Fruit fly (Drosophila melanogaster): Measurements from ENCODE around the gene CG14315.

CG14315 gene

DNA sequence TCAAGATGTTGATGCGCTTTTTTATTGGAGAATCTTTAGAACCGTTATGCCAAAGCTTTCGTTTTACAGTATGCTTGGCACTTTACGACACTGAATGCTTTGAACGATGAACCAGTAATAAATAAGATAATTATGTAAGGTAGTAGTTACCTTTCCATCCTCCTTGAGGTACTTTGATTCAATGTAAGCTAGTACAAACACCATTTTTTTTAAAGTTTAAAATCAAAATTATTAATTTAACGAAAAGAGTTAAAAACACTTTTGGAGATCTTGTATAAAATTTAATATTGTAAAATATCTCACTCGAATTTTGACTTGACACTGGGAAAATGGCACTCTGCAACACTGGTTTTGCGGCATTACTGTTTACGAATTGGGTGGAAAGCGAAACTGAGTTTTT lies 26.9 kb downstream of the CG14315 start, which contains the start of the genes Arp5 and CG7208 (continued):
- TF ChIP-seq lab (GFP tag; optimal IDR thresholded peaks at IDR 0.05) (no peak), CG32532 (GFP tag; IDR thresholded peaks at IDR 0.05) (peak; percentile 63), Dek (tag; optimal IDR thresholded peaks at IDR 0.05) (peak; percentile 70), Mad (GFP tag; optimal IDR thresholded peaks at IDR 0.05) (peak; percentile 53), HLHmδ (GFP tag; optimal IDR thresholded peaks at IDR 0.05) (no peak), Mrtf (GFP tag; IDR thresholded peaks at IDR 0.05) (no peak), CG16863 (GFP tag; optimal IDR thresholded peaks at IDR 0.05) (peak; percentile 30), Xrp1 (GFP tag; IDR thresholded peaks at IDR 0.05) (peak; percentile 67), Dll (GFP tag; IDR thresholded peaks at IDR 0.05; ENCODE audit: partially characterized antibody) (peak; percentile 46; the same call in 1 of the 4 replicates), fd64A (GFP tag; optimal IDR thresholded peaks at IDR 0.05) (no peak), lola (GFP tag; optimal IDR thresholded peaks at IDR 0.05) (peak in 1 of 3 experiments; percentile 51), Dip3 (GFP tag; optimal IDR thresholded peaks at IDR 0.05) (peak; percentile 70), Trl (optimal IDR thresholded peaks at IDR 0.05) (no peak), Trl (GFP tag; optimal IDR thresholded peaks at IDR 0.05) (peak; percentile 46), Hand (GFP tag; optimal IDR thresholded peaks at IDR 0.05) (no peak), CG6254 (GFP tag; optimal IDR thresholded peaks at IDR 0.05) (peak; percentile 16), CG2875 (GFP tag; optimal IDR thresholded peaks at IDR 0.05) (no peak), pfk (GFP tag; optimal IDR thresholded peaks at IDR 0.05) (no peak), CG8478 (optimal IDR thresholded peaks at IDR 0.05) (no peak), CG10979 (tag; optimal IDR thresholded peaks at IDR 0.05) (peak; percentile 53), CG9727 (GFP tag; optimal IDR thresholded peaks at IDR 0.05) (peak; percentile 64), Max (GFP tag; optimal IDR thresholded peaks at IDR 0.05) (peak; percentile 78), CG4328 (GFP tag; optimal IDR thresholded peaks at IDR 0.05) (peak; percentile 49), sens (GFP tag) (peak; percentile 95), CG6175 (GFP tag; IDR thresholded peaks at IDR 0.05) (no peak), jing (GFP tag; optimal IDR thresholded peaks at IDR 0.05) (no peak), trem (tag; optimal IDR thresholded peaks at IDR 0.05) (peak; percentile 58), CG11504 (tag; optimal IDR thresholded peaks at IDR 0.05) (no peak), MBD-R2 (GFP tag; IDR thresholded peaks at IDR 0.05) (peak; percentile 83), maf-S (GFP tag; optimal IDR thresholded peaks at IDR 0.05) (peak; percentile 53), lbe (GFP tag; optimal IDR thresholded peaks at IDR 0.05) (peak; percentile 56), Tbp (GFP tag; optimal IDR thresholded peaks at IDR 0.05) (no peak), dati (GFP tag; IDR thresholded peaks at IDR 0.05) (no peak), danr (GFP tag; IDR thresholded peaks at IDR 0.05) (0 out of 2 replicates have a peak, but pooled peaks have one; percentile 10), CG2129 (GFP tag; IDR thresholded peaks at IDR 0.05; ENCODE audit: partially characterized antibody) (no peak), sr (GFP tag; IDR thresholded peaks at IDR 0.05) (no peak), exex (tag; optimal IDR thresholded peaks at IDR 0.05) (no peak), CG12769 (tag; optimal IDR thresholded peaks at IDR 0.05) (no peak), Hey (tag; optimal IDR thresholded peaks at IDR 0.05) (no peak), CG32772 (GFP tag; IDR thresholded peaks at IDR 0.05) (no peak), CG12744 (GFP tag; optimal IDR thresholded peaks at IDR 0.05) (peak; percentile 44), chinmo (GFP tag; IDR thresholded peaks at IDR 0.05; ENCODE audit: partially characterized antibody) (no peak), Bteb2 (GFP tag; optimal IDR thresholded peaks at IDR 0.05) (peak; percentile 72), B-H2 (GFP tag; optimal IDR thresholded peaks at IDR 0.05) (peak; percentile 71), Blimp-1 (GFP tag; optimal IDR thresholded peaks at IDR 0.05) (peak; percentile 77), Oli (tag; optimal IDR thresholded peaks at IDR 0.05) (no peak), scrt (GFP tag; optimal IDR thresholded peaks at IDR 0.05) (peak; percentile 55), chif (GFP tag; optimal IDR thresholded peaks at IDR 0.05) (peak; percentile 40 to 61), nmo (GFP tag; optimal IDR thresholded peaks at IDR 0.05) (peak; percentile 83), TFAM (GFP tag; optimal IDR thresholded peaks at IDR 0.05) (no peak), CG3838 (GFP tag; optimal IDR thresholded peaks at IDR 0.05) (peak; percentile 25)

All from whole organism, embryonic.